Fruit fly (Drosophila melanogaster) whole organism, embryonic: ENCODE measurements around the gene Vps2.
A peak's percentile ranks its signal among the peaks of the same experiment; 100 is the strongest.

Experiments
- CG10959 ChIP-seq: fragments of 200-800 bp; sonication (Bioruptor generic); IDR thresholded peaks from 2 replicates; pipeline ENCODE4 v1.3.6; 2022; ENCODE audit warnings: missing biosample characterization, missing genetic modification characterization
- CG13296 ChIP-seq: fragments of 200-800 bp; sonication (Bioruptor generic); optimal IDR thresholded peaks from 3 replicates; lab custom pipeline; 2018; ENCODE audit warnings: missing biosample characterization, mild to moderate bottlenecking, missing genetic modification characterization
- CG15011 ChIP-seq: fragments of 200-800 bp; sonication (Bioruptor generic); optimal IDR thresholded peaks from 3 replicates; lab custom pipeline; 2018; ENCODE audit warnings: missing biosample characterization, mild to moderate bottlenecking, missing genetic modification characterization
- CG15601 ChIP-seq: fragments of 200-800 bp; sonication (Bioruptor generic); optimal IDR thresholded peaks from 3 replicates; lab custom pipeline; 2019; ENCODE audit warnings: missing biosample characterization, mild to moderate bottlenecking, missing genetic modification characterization, moderate library complexity
- CG1603 ChIP-seq: fragments of 200-800 bp; sonication (Bioruptor generic); optimal IDR thresholded peaks from 2 replicates; lab custom pipeline; 2019; ENCODE audit warnings: missing biosample characterization, mild to moderate bottlenecking, missing genetic modification characterization, moderate library complexity
- CG16815 ChIP-seq: fragments of 200-800 bp; sonication (Bioruptor generic); optimal IDR thresholded peaks from 3 replicates; lab custom pipeline; 2017; ENCODE audit warnings: missing biosample characterization, mild to moderate bottlenecking, missing genetic modification characterization
- CG17359 ChIP-seq: fragments of 200-800 bp; sonication (Bioruptor generic); optimal IDR thresholded peaks from 3 replicates; lab custom pipeline; 2018; ENCODE audit warnings: missing biosample characterization, mild to moderate bottlenecking, missing genetic modification characterization, moderate library complexity
- CG17385 ChIP-seq: fragments of 200-800 bp; sonication (Bioruptor generic); optimal IDR thresholded peaks from 3 replicates; lab custom pipeline; 2018; ENCODE audit warnings: missing biosample characterization, mild to moderate bottlenecking, missing genetic modification characterization
- CG2129 ChIP-seq: fragments of 200-800 bp; sonication (Bioruptor generic); IDR thresholded peaks from 2 replicates; pipeline ENCODE4 v1.3.6; 2022; ENCODE audit warnings: missing biosample characterization, missing genetic modification characterization; ENCODE audit not compliant: partially characterized antibody
- CG3065 ChIP-seq: fragments of 200-800 bp; sonication (Bioruptor generic); optimal IDR thresholded peaks from 2 replicates; lab custom pipeline; 2016; ENCODE audit warnings: missing biosample characterization, missing genetic modification characterization
- CG31365 ChIP-seq: fragments of 200-800 bp; sonication (Bioruptor generic); optimal IDR thresholded peaks from 2 replicates; lab custom pipeline; 2018; ENCODE audit warnings: missing biosample characterization, mild to moderate bottlenecking, missing genetic modification characterization
- CG43689 ChIP-seq: fragments of 200-800 bp; sonication (Bioruptor generic); IDR thresholded peaks from 2 replicates; pipeline ENCODE4 v1.3.6; 2022; ENCODE audit warnings: missing biosample characterization, missing genetic modification characterization
- CG4707 ChIP-seq: fragments of 200-800 bp; sonication (Bioruptor generic); optimal IDR thresholded peaks from 2 replicates; lab custom pipeline; 2018; ENCODE audit warnings: missing biosample characterization, mild to moderate bottlenecking, missing genetic modification characterization, moderate library complexity
- CG5180 ChIP-seq: fragments of 200-800 bp; sonication (Bioruptor generic); optimal IDR thresholded peaks from 3 replicates; lab custom pipeline; 2017; ENCODE audit warnings: missing biosample characterization, missing genetic modification characterization, mild to moderate bottlenecking, moderate library complexity, missing genetic modification reagents
- CG5245 ChIP-seq: fragments of 200-800 bp; sonication (Bioruptor generic); optimal IDR thresholded peaks from 3 replicates; lab custom pipeline; 2016; ENCODE audit warnings: missing biosample characterization, missing genetic modification characterization
- CG6254 ChIP-seq: fragments of 200-800 bp; sonication (Bioruptor generic); optimal IDR thresholded peaks from 3 replicates; lab custom pipeline; 2017; ENCODE audit warnings: mild to moderate bottlenecking, missing biosample characterization, missing genetic modification reagents, missing genetic modification characterization
- CG7745 ChIP-seq: fragments of 200-800 bp; sonication (Bioruptor generic); optimal IDR thresholded peaks from 2 replicates; lab custom pipeline; 2018; ENCODE audit warnings: missing biosample characterization, mild to moderate bottlenecking, missing genetic modification characterization, moderate library complexity
- CG9215 ChIP-seq: fragments of 200-800 bp; sonication (Bioruptor generic); IDR thresholded peaks from 2 replicates; pipeline ENCODE4 v1.3.6; 2022; ENCODE audit warnings: missing biosample characterization, missing genetic modification characterization
- Camta ChIP-seq: fragments of 200-800 bp; sonication (Bioruptor generic); optimal IDR thresholded peaks from 2 replicates; lab custom pipeline; 2016; ENCODE audit warnings: missing biosample characterization, missing genetic modification characterization
- Dp ChIP-seq: fragments of 200-800 bp; sonication (Bioruptor generic); optimal IDR thresholded peaks from 2 replicates; lab custom pipeline; 2018; ENCODE audit warnings: missing biosample characterization, mild to moderate bottlenecking, missing genetic modification characterization, moderate library complexity
- Fer3 ChIP-seq: fragments of 200-800 bp; sonication (Bioruptor generic); optimal IDR thresholded peaks from 2 replicates; lab custom pipeline; 2018; ENCODE audit warnings: missing biosample characterization, mild to moderate bottlenecking, missing genetic modification characterization, moderate library complexity
- GATAe ChIP-seq: fragments of 200-800 bp; sonication (Bioruptor generic); conservative IDR thresholded peaks from 2 replicates; pipeline ENCODE4 v1.3.6; 2022; ENCODE audit warnings: missing biosample characterization, missing genetic modification characterization
- H2.0 ChIP-seq: fragments of 200-800 bp; sonication (Bioruptor generic); IDR thresholded peaks from 2 replicates; pipeline ENCODE4 v1.3.6; 2022; ENCODE audit warnings: missing biosample characterization, missing genetic modification characterization
- Lpt ChIP-seq: fragments of >200 bp; optimal IDR thresholded peaks from 2 replicates; lab custom pipeline; 2018; ENCODE audit warnings: missing biosample characterization, missing genetic modification characterization
- Meics ChIP-seq: fragments of 200-800 bp; sonication (Bioruptor generic); optimal IDR thresholded peaks from 2 replicates; lab custom pipeline; 2017; ENCODE audit warnings: missing biosample characterization, mild to moderate bottlenecking, missing genetic modification characterization
- Optix ChIP-seq: fragments of 200-800 bp; sonication (Bioruptor generic); IDR thresholded peaks from 3 replicates; pipeline ENCODE4 v1.3.6; 2022; ENCODE audit warnings: missing biosample characterization, missing genetic modification characterization
- Pdp1 ChIP-seq, 2 experiments: fragments of 200-800 bp; sonication (Bioruptor generic); optimal IDR thresholded peaks; 3 replicates each; lab custom pipeline; 2016; ENCODE audit warnings: missing biosample characterization in 2 of 2, missing genetic modification characterization in 2 of 2, mild to moderate bottlenecking in 1 of 2, moderate library complexity in 1 of 2
- Sox100B ChIP-seq: fragments of 200-800 bp; sonication (Bioruptor generic); optimal IDR thresholded peaks from 3 replicates; lab custom pipeline; 2018; ENCODE audit warnings: missing biosample characterization, mild to moderate bottlenecking, missing genetic modification characterization
- Stat92E ChIP-seq, 3 experiments: fragments of >200 bp in 2 of 3; fragments of 200-800 bp in 1 of 3; sonication (Bioruptor generic) in 1 of 3; optimal IDR thresholded peaks; 2 replicates each; lab custom pipeline; 2017 to 2019; ENCODE audit warnings: missing biosample characterization in 3 of 3, missing genetic modification characterization in 3 of 3, mild to moderate bottlenecking in 1 of 3, moderate library complexity in 1 of 3
- ab ChIP-seq: fragments of 200-800 bp; sonication (Bioruptor generic); optimal IDR thresholded peaks from 2 replicates; lab custom pipeline; 2016; ENCODE audit warnings: missing biosample characterization, missing genetic modification characterization
- al ChIP-seq: fragments of 200-800 bp; sonication (Bioruptor generic); IDR thresholded peaks from 2 replicates; pipeline ENCODE4 v1.3.6; 2022; ENCODE audit warnings: missing biosample characterization, missing genetic modification characterization
- ase ChIP-seq: fragments of 200-800 bp; sonication (Bioruptor generic); IDR thresholded peaks from 3 replicates; pipeline ENCODE4 v1.3.6; 2022; ENCODE audit warnings: missing biosample characterization, missing genetic modification characterization
- croc ChIP-seq: fragments of 200-800 bp; sonication (Bioruptor generic); conservative IDR thresholded peaks from 3 replicates; pipeline ENCODE4 v1.3.6; 2022; ENCODE audit warnings: missing biosample characterization, missing genetic modification characterization
- disco-r ChIP-seq: fragments of 200-800 bp; sonication (Bioruptor generic); optimal IDR thresholded peaks from 2 replicates; lab custom pipeline; 2016; ENCODE audit warnings: missing biosample characterization, missing genetic modification characterization
- fd3F ChIP-seq: fragments of 200-800 bp; sonication (Bioruptor generic); optimal IDR thresholded peaks from 2 replicates; lab custom pipeline; 2018; ENCODE audit warnings: missing biosample characterization, mild to moderate bottlenecking, missing genetic modification characterization, moderate library complexity
- gfzf ChIP-seq: fragments of 200-800 bp; sonication (Bioruptor generic); optimal IDR thresholded peaks from 2 replicates; lab custom pipeline; 2016; ENCODE audit warnings: missing biosample characterization, mild to moderate bottlenecking, missing genetic modification characterization, moderate library complexity
- insv ChIP-seq, 2 experiments: fragments of 200-800 bp; sonication (Bioruptor generic); optimal IDR thresholded peaks; 3 replicates each; lab custom pipeline; 2016 to 2018; ENCODE audit warnings: missing biosample characterization in 2 of 2, missing genetic modification characterization in 2 of 2
- luna ChIP-seq: fragments of 200-800 bp; sonication (Bioruptor generic); optimal IDR thresholded peaks from 2 replicates; lab custom pipeline; 2016; ENCODE audit warnings: missing biosample characterization, missing genetic modification characterization
- nerfin-1 ChIP-seq: fragments of 200-800 bp; sonication (Bioruptor generic); optimal IDR thresholded peaks from 3 replicates; lab custom pipeline; 2019; ENCODE audit warnings: missing biosample characterization, mild to moderate bottlenecking, missing genetic modification characterization, moderate library complexity
- p53 ChIP-seq: fragments of 200-800 bp; sonication (Bioruptor generic); optimal IDR thresholded peaks from 2 replicates; lab custom pipeline; 2016; ENCODE audit warnings: missing biosample characterization, missing genetic modification characterization
- sc ChIP-seq, 3 experiments: fragments of >200 bp in 2 of 3; fragments of 200-800 bp in 1 of 3; sonication (Bioruptor generic) in 1 of 3; optimal IDR thresholded peaks; 2 replicates in 2 of 3; 3 replicates in 1 of 3; lab custom pipeline; 2017; ENCODE audit warnings: mild to moderate bottlenecking in 1 of 3, missing biosample characterization in 1 of 3, missing genetic modification characterization in 1 of 3, missing genetic modification reagents in 1 of 3
- sim ChIP-seq: fragments of 200-800 bp; sonication (Bioruptor generic); IDR thresholded peaks from 2 replicates; pipeline ENCODE4 v1.3.6; 2022; ENCODE audit warnings: missing biosample characterization, missing genetic modification characterization
- sisA ChIP-seq: fragments of 200-800 bp; sonication (Bioruptor generic); IDR thresholded peaks from 2 replicates; pipeline ENCODE4 v1.3.6; 2022; ENCODE audit warnings: missing biosample characterization, missing genetic modification characterization
- so ChIP-seq: fragments of 200-800 bp; sonication (Bioruptor generic); IDR thresholded peaks from 3 replicates; pipeline ENCODE4 v1.3.6; 2022; ENCODE audit warnings: missing biosample characterization, missing genetic modification characterization
- tio ChIP-seq: fragments of 200-800 bp; sonication (Bioruptor generic); optimal IDR thresholded peaks from 2 replicates; lab custom pipeline; 2017; ENCODE audit warnings: missing biosample characterization, missing genetic modification characterization, inconsistent platforms
- tll ChIP-seq, 2 experiments: fragments of 200-800 bp in 1 of 2; fragments of >200 bp in 1 of 2; sonication (Bioruptor generic) in 1 of 2; optimal IDR thresholded peaks; 2 replicates each; lab custom pipeline; 2017 to 2019; ENCODE audit warnings: missing biosample characterization in 2 of 2, missing genetic modification characterization in 2 of 2, mild to moderate bottlenecking in 1 of 2, moderate library complexity in 1 of 2
- tna ChIP-seq: fragments of 200-800 bp; sonication (Bioruptor generic); IDR thresholded peaks from 2 replicates; pipeline ENCODE4 v1.3.6; 2022; ENCODE audit warnings: missing biosample characterization, missing genetic modification characterization; ENCODE audit not compliant: partially characterized antibody
- wor ChIP-seq: fragments of 200-800 bp; sonication (Bioruptor generic); IDR thresholded peaks from 2 replicates; pipeline ENCODE4 v1.3.6; 2022; ENCODE audit warnings: missing biosample characterization, missing genetic modification characterization
- zen2 ChIP-seq: fragments of 200-800 bp; sonication (Bioruptor generic); IDR thresholded peaks from 3 replicates; pipeline ENCODE4 v1.3.6; 2022; ENCODE audit warnings: missing biosample characterization, missing genetic modification characterization; ENCODE audit not compliant: partially characterized antibody

Vps2 gene

DNA sequence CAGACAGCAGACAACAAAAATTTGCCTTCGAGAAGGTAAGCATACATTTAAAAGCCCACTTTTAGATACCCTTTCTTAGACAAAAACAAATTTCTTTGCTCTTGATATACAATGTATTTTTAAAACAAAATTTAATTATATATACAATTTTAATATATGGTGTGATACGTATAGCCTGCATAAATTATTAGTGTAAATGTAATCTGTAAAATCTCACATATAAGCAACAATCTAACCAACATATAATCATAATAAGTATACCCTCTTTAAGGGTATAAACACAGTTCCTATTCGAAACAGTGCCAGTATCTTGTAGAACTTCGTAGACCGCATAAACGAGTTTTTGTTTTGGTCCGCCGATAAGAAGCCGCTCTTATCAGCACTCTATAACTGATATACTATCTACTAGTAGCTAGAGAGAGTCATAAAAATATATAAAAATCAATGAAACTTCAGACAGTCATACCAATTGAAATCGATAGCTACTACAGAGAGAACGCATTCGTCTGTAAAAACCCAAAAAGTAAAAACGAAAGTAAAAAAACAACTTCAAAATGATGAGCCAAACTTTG is 38.3 kb upstream of the Vps2 start, which contains the start of gene Kaz-m1 (continued):
- TF ChIP-seq sim (GFP tag; lab: Robert Waterston, UW) = peak; percentile 48; the same call in 1 of the 2 replicates
- TF ChIP-seq CG4707 (GFP tag; lab: Kevin White, UChicago) = no peak
- no peak for TF ChIP-seq CG15011
- peak; percentile 57 for TF ChIP-seq GATAe (GFP tag; lab: Robert Waterston, UW)
- TF ChIP-seq CG6254 (GFP tag; lab: Kevin White, UChicago) = peak; percentile 22
- peak; percentile 12 for TF ChIP-seq CG13296 (GFP tag; lab: Kevin White, UChicago)
- no peak for TF ChIP-seq CG16815 (GFP tag; lab: Kevin White, UChicago)
- peak; percentile 40 for TF ChIP-seq CG15601 (tag; lab: Kevin White, UChicago)
- TF ChIP-seq croc = no peak
- TF ChIP-seq H2.0 = 0 out of 2 replicates have a peak, but pooled peaks have one; percentile 11
- no peak for TF ChIP-seq wor (GFP tag; lab: Robert Waterston, UW)
- TF ChIP-seq ase (GFP tag; lab: Robert Waterston, UW) = no peak
- no peak for TF ChIP-seq p53 (GFP tag; lab: Kevin White, UChicago)
- no peak for TF ChIP-seq CG2129 (GFP tag; lab: Robert Waterston, UW)
- TF ChIP-seq Fer3 (tag; lab: Kevin White, UChicago) = peak; percentile 59
- TF ChIP-seq nerfin-1 (tag; lab: Kevin White, UChicago) = peak; percentile 50
- no peak for TF ChIP-seq Lpt (GFP tag; lab: Kevin White, UChicago)
- no peak for TF ChIP-seq CG7745 (tag; lab: Kevin White, UChicago)
- no peak for TF ChIP-seq tna (GFP tag; lab: Robert Waterston, UW)
- peak; percentile 59 for TF ChIP-seq CG17359 (tag; lab: Kevin White, UChicago)
- TF ChIP-seq ab = no peak
- no peak for TF ChIP-seq luna (GFP tag; lab: Kevin White, UChicago)
- TF ChIP-seq Stat92E (GFP tag; optimal IDR thresholded peaks at IDR 0.05; lab: Kevin White, UChicago) = peak in 1 of 3 experiments; percentile 51
- no peak for TF ChIP-seq CG3065 (GFP tag; lab: Kevin White, UChicago)
- no peak for TF ChIP-seq gfzf (GFP tag; lab: Kevin White, UChicago)
- TF ChIP-seq so (GFP tag; lab: Robert Waterston, UW) = no peak
- TF ChIP-seq Dp = no peak
- TF ChIP-seq CG10959 (GFP tag; lab: Robert Waterston, UW) = no peak
- peak; percentile 46 for TF ChIP-seq CG17385 (GFP tag; lab: Kevin White, UChicago)
- no peak for TF ChIP-seq tio (GFP tag; lab: Kevin White, UChicago)
- no peak for TF ChIP-seq zen2
- TF ChIP-seq Pdp1 (GFP tag; optimal IDR thresholded peaks at IDR 0.05; lab: Kevin White, UChicago) = no peak
- no peak for TF ChIP-seq CG9215 (GFP tag; lab: Robert Waterston, UW)
- TF ChIP-seq sc (optimal IDR thresholded peaks at IDR 0.05; lab: Kevin White, UChicago) = no peak
- TF ChIP-seq sc (GFP tag; optimal IDR thresholded peaks at IDR 0.05; lab: Kevin White, UChicago) = peak; percentile 6
- no peak for TF ChIP-seq CG43689 (GFP tag; lab: Robert Waterston, UW)
- TF ChIP-seq Sox100B = peak; percentile 44
- TF ChIP-seq CG5180 (GFP tag; lab: Kevin White, UChicago) = no peak
- no peak for TF ChIP-seq disco-r
- TF ChIP-seq sisA (GFP tag; lab: Robert Waterston, UW) = no peak
- peak; percentile 32; the same call in 1 of the 2 replicates for TF ChIP-seq al (GFP tag; lab: Robert Waterston, UW)
- no peak for TF ChIP-seq CG31365
- TF ChIP-seq Camta (GFP tag; lab: Kevin White, UChicago) = no peak
- peak; percentile 15 for TF ChIP-seq fd3F
- TF ChIP-seq Meics (GFP tag; lab: Kevin White, UChicago) = peak; percentile 62
- no peak for TF ChIP-seq CG1603
- TF ChIP-seq tll (GFP tag; optimal IDR thresholded peaks at IDR 0.05; lab: Kevin White, UChicago) = no peak
- no peak for TF ChIP-seq Optix (GFP tag; lab: Robert Waterston, UW)
- TF ChIP-seq CG5245 (GFP tag; lab: Kevin White, UChicago) = no peak
- TF ChIP-seq insv (GFP tag; optimal IDR thresholded peaks at IDR 0.05; lab: Kevin White, UChicago) = peak in 1 of 2 experiments; percentile 2
